Worm (Caenorhabditis elegans) whole organism, L1 larva: Measurements from ENCODE around the gene F41E6.12.

Source experiments
- aly-2 ChIP-seq: fragments of 150-350 bp; optimal IDR thresholded peaks from 2 replicates; lab custom pipeline; 2014; ENCODE audit warnings: missing biosample characterization, missing genetic modification characterization
- isw-1 ChIP-seq: fragments of 200-800 bp; sonication (Bioruptor generic); IDR thresholded peaks from 2 replicates; pipeline ENCODE4 v1.3.6; 2022; ENCODE audit warnings: missing genetic modification characterization, missing compliant biosample characterization
- jun-1 ChIP-seq: fragments of 150-350 bp; optimal IDR thresholded peaks from 2 replicates; lab custom pipeline; 2014; ENCODE audit warnings: missing biosample characterization, missing genetic modification reagents, missing genetic modification characterization
- lin-39 ChIP-seq: fragments of 150-350 bp; optimal IDR thresholded peaks from 2 replicates; lab custom pipeline; 2014; ENCODE audit warnings: missing biosample characterization, missing genetic modification reagents, missing genetic modification characterization
- mdl-1 ChIP-seq, 2 experiments: fragments of 150-350 bp; optimal IDR thresholded peaks; 2 replicates each; lab custom pipeline; 2014 to 2017; ENCODE audit warnings: missing biosample characterization in 2 of 2, missing genetic modification characterization in 2 of 2, inconsistent platforms in 1 of 2
- nhr-11 ChIP-seq: fragments of 150-350 bp; optimal IDR thresholded peaks from 2 replicates; lab custom pipeline; 2014; ENCODE audit warnings: missing biosample characterization, missing genetic modification characterization
- nhr-237 ChIP-seq: fragments of 150-350 bp; optimal IDR thresholded peaks from 2 replicates; lab custom pipeline; 2014; ENCODE audit warnings: missing biosample characterization, missing genetic modification characterization
- nhr-47 ChIP-seq: sonication (generic microtip); optimal IDR thresholded peaks from 2 replicates; lab custom pipeline; 2016; ENCODE audit warnings: mild to moderate bottlenecking, missing genetic modification characterization, moderate library complexity, missing compliant biosample characterization
- nhr-84 ChIP-seq: sonication (generic microtip); optimal IDR thresholded peaks from 2 replicates; lab custom pipeline; 2017; ENCODE audit warnings: missing biosample characterization, missing genetic modification characterization
- snpc-4 ChIP-seq: fragments of 150-350 bp; optimal IDR thresholded peaks from 2 replicates; lab custom pipeline; 2014; ENCODE audit warnings: missing biosample characterization, missing genetic modification characterization

- TF ChIP-seq isw-1 (GFP tag; lab: Robert Waterston, UW) = no peak
- TF ChIP-seq nhr-237 = no peak
- TF ChIP-seq nhr-11 = no peak
- no peak for TF ChIP-seq mdl-1 (tag; optimal IDR thresholded peaks at IDR 0.05; lab: Kevin White, UChicago)
- TF ChIP-seq jun-1 (tag; lab: Kevin White, UChicago) = no peak
- TF ChIP-seq aly-2 (tag; lab: Kevin White, UChicago) = no peak
- TF ChIP-seq lin-39 = no peak
- no peak for TF ChIP-seq nhr-47 (tag; lab: Kevin White, UChicago)
- no peak for TF ChIP-seq nhr-84 (tag; lab: Kevin White, UChicago)
- TF ChIP-seq snpc-4 (tag; lab: Kevin White, UChicago) = no peak
Measured at ce11 chrV:8621213-8621612, 7.7 kb downstream of the F41E6.12 start, which contains the start of gene idpc-2.
